Worm (Caenorhabditis elegans) whole organism, midembryonic: Measurements from ENCODE around the gene F47B7.3.

Source experiments
- T22C8.4 ChIP-seq: fragments of 200-800 bp; sonication (Bioruptor generic); IDR thresholded peaks from 2 replicates; pipeline ENCODE4 v1.3.6; 2022; ENCODE audit warnings: missing genetic modification characterization, missing compliant biosample characterization
- cog-1 ChIP-seq: sonication (generic microtip); optimal IDR thresholded peaks from 2 replicates; lab custom pipeline; 2016; ENCODE audit warnings: missing genetic modification characterization, missing compliant biosample characterization
- flt-1 ChIP-seq: fragments of 200-800 bp; sonication (Bioruptor generic); IDR thresholded peaks from 2 replicates; pipeline ENCODE4 v1.3.6; 2022; ENCODE audit warnings: missing genetic modification characterization, missing compliant biosample characterization
- klf-2 ChIP-seq: fragments of 200-800 bp; sonication (Bioruptor generic); conservative IDR thresholded peaks from 2 replicates; pipeline ENCODE4 v1.3.6; 2022; ENCODE audit warnings: missing genetic modification reagents, missing genetic modification characterization, missing compliant biosample characterization
- med-1 ChIP-seq: sonication (generic microtip); optimal IDR thresholded peaks from 2 replicates; lab custom pipeline; 2017; ENCODE audit warnings: missing genetic modification characterization, mild to moderate bottlenecking, missing compliant biosample characterization, antibody characterized with exemption, missing genetic modification reagents; ENCODE audit not compliant: insufficient read depth
- ref-1 ChIP-seq: fragments of 200-800 bp; sonication (Bioruptor generic); conservative IDR thresholded peaks from 2 replicates; pipeline ENCODE4 v1.3.6; 2022; ENCODE audit warnings: missing genetic modification reagents, missing genetic modification characterization, missing compliant biosample characterization
- tab-1 ChIP-seq: fragments of 200-800 bp; sonication (Bioruptor generic); IDR thresholded peaks from 2 replicates; pipeline ENCODE4 v1.3.6; 2022; ENCODE audit warnings: missing genetic modification characterization, missing compliant biosample characterization
- ztf-29 ChIP-seq: fragments of 200-800 bp; sonication (Bioruptor generic); IDR thresholded peaks from 2 replicates; pipeline ENCODE4 v1.3.6; 2022; ENCODE audit warnings: missing genetic modification reagents, missing genetic modification characterization, missing compliant biosample characterization

DNA sequence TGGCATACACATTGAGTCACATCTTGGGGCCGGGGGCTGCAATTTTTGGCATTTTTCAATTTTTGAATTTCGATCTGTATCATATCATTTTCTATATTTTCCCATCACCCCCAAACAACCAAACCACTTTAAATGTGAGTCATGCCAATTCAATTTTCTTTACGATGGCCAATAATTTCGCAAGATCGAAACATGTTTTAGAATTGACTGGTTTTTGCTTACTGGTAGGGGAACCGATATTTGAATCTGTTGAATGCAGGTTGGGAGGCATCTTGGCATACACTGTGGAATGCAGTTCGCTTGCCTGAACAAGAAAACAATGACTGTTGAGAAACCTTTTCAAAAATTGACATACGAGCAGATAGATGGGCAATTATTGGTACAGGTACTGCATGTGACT lies 26.9 kb upstream of the F47B7.3 start:
- TF ChIP-seq T22C8.4 (no peak), med-1 (GFP tag; lab: Kevin White, UChicago) (no peak), ztf-29 (no peak), flt-1 (GFP tag; lab: Robert Waterston, UW) (no peak), tab-1 (GFP tag; lab: Robert Waterston, UW) (no peak), ref-1 (no peak), cog-1 (tag; lab: Kevin White, UChicago) (no peak), klf-2 (GFP tag; lab: Robert Waterston, UW) (no peak)
